Fruit fly (Drosophila melanogaster) whole organism, embryonic: ENCODE measurements around the gene sosie.

ENCODE experiments used
- CG10209 ChIP-seq: fragments of 200-800 bp; sonication (Bioruptor generic); optimal IDR thresholded peaks from 3 replicates; lab custom pipeline; 2017; ENCODE audit warnings: missing biosample characterization, mild to moderate bottlenecking, missing genetic modification characterization, missing genetic modification reagents
- CG11085 ChIP-seq: fragments of 200-800 bp; sonication (Bioruptor generic); IDR thresholded peaks from 2 replicates; pipeline ENCODE4 v1.3.6; 2022; ENCODE audit warnings: missing biosample characterization, missing genetic modification characterization
- CG15269 ChIP-seq: fragments of 200-800 bp; sonication (Bioruptor generic); optimal IDR thresholded peaks from 2 replicates; lab custom pipeline; 2018; ENCODE audit warnings: missing biosample characterization, mild to moderate bottlenecking, missing genetic modification characterization, moderate library complexity
- CG2120 ChIP-seq: fragments of 200-800 bp; sonication (Bioruptor generic); optimal IDR thresholded peaks from 3 replicates; lab custom pipeline; 2016; ENCODE audit warnings: missing biosample characterization, missing genetic modification characterization
- CG4360 ChIP-seq: fragments of 200-800 bp; sonication (Bioruptor generic); IDR thresholded peaks from 2 replicates; pipeline ENCODE4 v1.3.6; 2022; ENCODE audit warnings: missing biosample characterization, missing genetic modification characterization
- Dek ChIP-seq: fragments of 200-800 bp; sonication (Bioruptor generic); optimal IDR thresholded peaks from 3 replicates; lab custom pipeline; 2019; ENCODE audit warnings: missing biosample characterization, mild to moderate bottlenecking, missing genetic modification characterization, moderate library complexity
- Fer2 ChIP-seq: fragments of 200-800 bp; sonication (Bioruptor generic); optimal IDR thresholded peaks from 2 replicates; lab custom pipeline; 2018; ENCODE audit warnings: missing biosample characterization, mild to moderate bottlenecking, missing genetic modification characterization, moderate library complexity
- Oaz ChIP-seq: fragments of 200-800 bp; sonication (Bioruptor generic); IDR thresholded peaks from 2 replicates; pipeline ENCODE4 v1.3.6; 2022; ENCODE audit warnings: missing biosample characterization, missing genetic modification characterization
- ash1 ChIP-seq: fragments of 200-800 bp; sonication (Bioruptor generic); optimal IDR thresholded peaks from 2 replicates; lab custom pipeline; 2018; ENCODE audit warnings: missing biosample characterization, mild to moderate bottlenecking, missing genetic modification characterization
- ewg ChIP-seq: fragments of 200-800 bp; sonication (Bioruptor generic); optimal IDR thresholded peaks from 3 replicates; lab custom pipeline; 2017; ENCODE audit warnings: mild to moderate bottlenecking, missing biosample characterization, missing genetic modification reagents, missing genetic modification characterization
- fru ChIP-seq: fragments of >200 bp; optimal IDR thresholded peaks from 2 replicates; lab custom pipeline; 2017
- hb ChIP-seq: fragments of 200-800 bp; sonication (Bioruptor generic); IDR thresholded peaks from 3 replicates; pipeline ENCODE4 v1.3.6; 2022; ENCODE audit warnings: missing biosample characterization, missing genetic modification characterization; ENCODE audit not compliant: partially characterized antibody
- kay ChIP-seq: fragments of 200-800 bp; sonication (Bioruptor generic); optimal IDR thresholded peaks from 2 replicates; lab custom pipeline; 2016; ENCODE audit warnings: missing biosample characterization, missing genetic modification characterization
- sob ChIP-seq: fragments of 200-800 bp; sonication (Bioruptor generic); IDR thresholded peaks from 2 replicates; pipeline ENCODE4 v1.3.6; 2022; ENCODE audit warnings: missing biosample characterization, missing genetic modification characterization

DNA sequence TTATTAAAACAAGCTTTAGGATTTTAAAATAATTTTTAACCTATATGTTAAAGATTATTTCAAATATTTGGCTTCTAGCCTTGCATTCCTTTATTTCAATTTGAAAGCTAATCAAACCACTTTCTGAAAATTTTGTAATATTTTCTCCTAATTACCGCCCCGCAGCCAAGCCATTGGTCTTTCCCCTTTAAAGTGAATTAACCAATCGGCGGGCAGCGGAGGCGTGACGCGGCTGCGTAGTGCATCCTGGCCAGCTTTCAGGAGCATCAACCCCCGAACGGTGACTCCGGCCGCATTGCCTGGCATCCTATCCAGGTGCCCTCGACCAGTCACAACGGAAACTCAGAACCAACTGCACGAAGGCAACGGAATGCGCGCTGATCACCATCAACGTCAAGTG is 46.0 kb upstream of the sosie start, which contains the start of gene Ets96B:
- TF ChIP-seq kay (GFP tag; lab: Kevin White, UChicago) (no peak), sob (GFP tag; lab: Robert Waterston, UW) (no peak), Oaz (GFP tag; lab: Robert Waterston, UW) (no peak), CG4360 (GFP tag; lab: Robert Waterston, UW) (no peak), Fer2 (tag; lab: Kevin White, UChicago) (no peak), Dek (tag; lab: Kevin White, UChicago) (no peak), CG11085 (GFP tag; lab: Robert Waterston, UW) (no peak), ewg (GFP tag; lab: Kevin White, UChicago) (no peak), CG15269 (tag; lab: Kevin White, UChicago) (no peak), CG10209 (GFP tag; lab: Kevin White, UChicago) (no peak), fru (lab: Kevin White, UChicago) (no peak), hb (no peak), ash1 (GFP tag; lab: Kevin White, UChicago) (no peak), CG2120 (GFP tag; lab: Kevin White, UChicago) (no peak)
